Fruit fly (Drosophila melanogaster) whole organism, embryonic: ENCODE data around the gene CG13392.

Experiments used
- C15 ChIP-seq: fragments of 200-800 bp; sonication (Bioruptor generic); IDR thresholded peaks from 3 replicates; pipeline ENCODE4 v1.3.6; 2022; ENCODE audit warnings: missing biosample characterization, missing genetic modification characterization
- CG10543 ChIP-seq: fragments of 200-800 bp; sonication (Bioruptor generic); optimal IDR thresholded peaks from 3 replicates; lab custom pipeline; 2017; ENCODE audit warnings: missing biosample characterization, mild to moderate bottlenecking, missing genetic modification characterization, moderate library complexity
- CG10979 ChIP-seq: fragments of 200-800 bp; sonication (Bioruptor generic); optimal IDR thresholded peaks from 2 replicates; lab custom pipeline; 2018; ENCODE audit warnings: missing biosample characterization, mild to moderate bottlenecking, missing genetic modification characterization, moderate library complexity
- CG11398 ChIP-seq: fragments of 200-800 bp; sonication (Bioruptor generic); optimal IDR thresholded peaks from 2 replicates; lab custom pipeline; 2016; ENCODE audit warnings: missing biosample characterization, missing genetic modification characterization
- CG12391 ChIP-seq: fragments of 200-800 bp; sonication (Bioruptor generic); optimal IDR thresholded peaks from 3 replicates; lab custom pipeline; 2018; ENCODE audit warnings: missing biosample characterization, mild to moderate bottlenecking, missing genetic modification characterization, moderate library complexity
- CG17385 ChIP-seq: fragments of 200-800 bp; sonication (Bioruptor generic); optimal IDR thresholded peaks from 3 replicates; lab custom pipeline; 2018; ENCODE audit warnings: missing biosample characterization, mild to moderate bottlenecking, missing genetic modification characterization
- CG17829 ChIP-seq: fragments of 200-800 bp; optimal IDR thresholded peaks from 2 replicates; lab custom pipeline; 2019; ENCODE audit warnings: missing biosample characterization, mild to moderate bottlenecking, missing genetic modification characterization, moderate library complexity
- CG18764 ChIP-seq: fragments of 200-800 bp; sonication (Bioruptor generic); optimal IDR thresholded peaks from 3 replicates; lab custom pipeline; 2016; ENCODE audit warnings: missing biosample characterization, missing genetic modification characterization
- CG2202 ChIP-seq: fragments of 200-800 bp; sonication (Bioruptor generic); optimal IDR thresholded peaks from 2 replicates; lab custom pipeline; 2018; ENCODE audit warnings: missing biosample characterization, mild to moderate bottlenecking, missing genetic modification characterization
- CG2712 ChIP-seq: fragments of 200-800 bp; optimal IDR thresholded peaks from 3 replicates; lab custom pipeline; 2019; ENCODE audit warnings: missing biosample characterization, mild to moderate bottlenecking, missing genetic modification characterization, moderate library complexity
- CG30403 ChIP-seq: fragments of 200-800 bp; sonication (Bioruptor generic); optimal IDR thresholded peaks from 3 replicates; lab custom pipeline; 2016; ENCODE audit warnings: missing biosample characterization, missing genetic modification characterization
- CG31365 ChIP-seq: fragments of 200-800 bp; sonication (Bioruptor generic); optimal IDR thresholded peaks from 2 replicates; lab custom pipeline; 2018; ENCODE audit warnings: missing biosample characterization, mild to moderate bottlenecking, missing genetic modification characterization
- CG32532 ChIP-seq: fragments of 200-800 bp; sonication (Bioruptor generic); IDR thresholded peaks from 2 replicates; pipeline ENCODE4 v1.3.6; 2022; ENCODE audit warnings: missing biosample characterization, missing genetic modification characterization
- CG3726 ChIP-seq: fragments of 200-800 bp; sonication (Bioruptor generic); IDR thresholded peaks from 3 replicates; pipeline ENCODE4, ENCODE4 v1.3.6; 2022; ENCODE audit warnings: missing biosample characterization, missing genetic modification characterization
- CG3838 ChIP-seq: fragments of 200-800 bp; sonication (Bioruptor generic); optimal IDR thresholded peaks from 3 replicates; lab custom pipeline; 2016; ENCODE audit warnings: missing biosample characterization, missing genetic modification characterization
- CG3995 ChIP-seq: fragments of 200-800 bp; sonication (Bioruptor generic); optimal IDR thresholded peaks from 3 replicates; lab custom pipeline; 2016; ENCODE audit warnings: missing biosample characterization, missing genetic modification characterization
- CG4282 ChIP-seq: fragments of 200-800 bp; sonication (Bioruptor generic); optimal IDR thresholded peaks from 2 replicates; lab custom pipeline; 2016; ENCODE audit warnings: missing biosample characterization, missing genetic modification characterization
- CG8089 ChIP-seq: fragments of 200-800 bp; sonication (Bioruptor generic); optimal IDR thresholded peaks from 3 replicates; lab custom pipeline; 2016; ENCODE audit warnings: missing biosample characterization, missing genetic modification characterization
- Chrac-16 ChIP-seq: fragments of 200-800 bp; sonication (Bioruptor generic); optimal IDR thresholded peaks from 3 replicates; lab custom pipeline; 2016; ENCODE audit warnings: missing biosample characterization, missing genetic modification characterization
- Doc3 ChIP-seq: fragments of 200-800 bp; sonication (Bioruptor generic); IDR thresholded peaks from 3 replicates; pipeline ENCODE4 v1.3.6; 2022; ENCODE audit warnings: missing biosample characterization, missing genetic modification characterization; ENCODE audit not compliant: partially characterized antibody
- Dp ChIP-seq: fragments of 200-800 bp; sonication (Bioruptor generic); optimal IDR thresholded peaks from 2 replicates; lab custom pipeline; 2018; ENCODE audit warnings: missing biosample characterization, mild to moderate bottlenecking, missing genetic modification characterization, moderate library complexity
- E2f2 ChIP-seq: fragments of 200-800 bp; sonication (Bioruptor generic); IDR thresholded peaks from 2 replicates; pipeline ENCODE4 v1.3.6; 2022; ENCODE audit warnings: missing biosample characterization, missing genetic modification characterization
- Fer2 ChIP-seq: fragments of 200-800 bp; sonication (Bioruptor generic); optimal IDR thresholded peaks from 2 replicates; lab custom pipeline; 2018; ENCODE audit warnings: missing biosample characterization, mild to moderate bottlenecking, missing genetic modification characterization, moderate library complexity
- Hey ChIP-seq: fragments of 200-800 bp; sonication (Bioruptor generic); optimal IDR thresholded peaks from 3 replicates; lab custom pipeline; 2018; ENCODE audit warnings: missing biosample characterization, mild to moderate bottlenecking, missing genetic modification characterization
- HmgZ ChIP-seq: fragments of 200-800 bp; sonication (Bioruptor generic); optimal IDR thresholded peaks from 2 replicates; lab custom pipeline; 2018; ENCODE audit warnings: missing biosample characterization, mild to moderate bottlenecking, missing genetic modification characterization
- Hr51 ChIP-seq, 2 experiments: fragments of 200-800 bp; sonication (Bioruptor generic); optimal IDR thresholded peaks; 2 replicates in 1 of 2; 3 replicates in 1 of 2; lab custom pipeline; 2016 to 2018; ENCODE audit warnings: missing biosample characterization in 2 of 2, missing genetic modification characterization in 2 of 2, mild to moderate bottlenecking in 1 of 2, moderate library complexity in 1 of 2
- Jarid2 ChIP-seq: fragments of 200-800 bp; sonication (Bioruptor generic); optimal IDR thresholded peaks from 3 replicates; lab custom pipeline; 2017; ENCODE audit warnings: mild to moderate bottlenecking, missing biosample characterization, missing genetic modification reagents, missing genetic modification characterization
- MBD-R2 ChIP-seq: fragments of 200-800 bp; sonication (Bioruptor generic); IDR thresholded peaks from 2 replicates; pipeline ENCODE4 v1.3.6; 2022; ENCODE audit warnings: missing biosample characterization, missing genetic modification characterization
- Ravus ChIP-seq: fragments of 200-800 bp; sonication (Bioruptor generic); IDR thresholded peaks from 2 replicates; pipeline ENCODE4 v1.3.6; 2022; ENCODE audit warnings: missing biosample characterization, missing genetic modification characterization
- Sin3A ChIP-seq: fragments of >200 bp; optimal IDR thresholded peaks from 2 replicates; lab custom pipeline; 2018
- Sry-δ ChIP-seq: fragments of 200-800 bp; sonication (Bioruptor generic); optimal IDR thresholded peaks from 2 replicates; lab custom pipeline; 2016; ENCODE audit warnings: missing biosample characterization, missing genetic modification characterization
- Ssrp ChIP-seq: fragments of 200-800 bp; sonication (Bioruptor generic); optimal IDR thresholded peaks from 2 replicates; lab custom pipeline; 2018; ENCODE audit warnings: missing biosample characterization, mild to moderate bottlenecking, missing genetic modification characterization, moderate library complexity
- TFAM ChIP-seq: fragments of 200-800 bp; sonication (Bioruptor generic); optimal IDR thresholded peaks from 2 replicates; lab custom pipeline; 2017; ENCODE audit warnings: missing biosample characterization, missing genetic modification characterization, inconsistent platforms
- bbx ChIP-seq: fragments of 200-800 bp; sonication (Bioruptor generic); IDR thresholded peaks from 2 replicates; pipeline ENCODE4 v1.3.6; 2022; ENCODE audit warnings: missing biosample characterization, missing genetic modification characterization; ENCODE audit not compliant: partially characterized antibody
- chn ChIP-seq: fragments of 200-800 bp; sonication (Bioruptor generic); optimal IDR thresholded peaks from 2 replicates; lab custom pipeline; 2016; ENCODE audit warnings: missing biosample characterization, missing genetic modification characterization
- corto ChIP-seq: fragments of 200-800 bp; sonication (Bioruptor generic); optimal IDR thresholded peaks from 2 replicates; lab custom pipeline; 2016; ENCODE audit warnings: missing biosample characterization, mild to moderate bottlenecking, missing genetic modification characterization, moderate library complexity
- crp ChIP-seq, 2 experiments: fragments of 200-800 bp; sonication (Bioruptor generic); optimal IDR thresholded peaks; 2 replicates in 1 of 2; 3 replicates in 1 of 2; lab custom pipeline; 2017; ENCODE audit warnings: missing biosample characterization in 2 of 2, missing genetic modification characterization in 2 of 2, mild to moderate bottlenecking in 1 of 2, moderate library complexity in 1 of 2
- gce ChIP-seq: fragments of 200-800 bp; sonication (Bioruptor generic); IDR thresholded peaks from 3 replicates; pipeline ENCODE4 v1.3.6; 2022; ENCODE audit warnings: missing biosample characterization, missing genetic modification characterization
- kay ChIP-seq: fragments of 200-800 bp; sonication (Bioruptor generic); optimal IDR thresholded peaks from 2 replicates; lab custom pipeline; 2016; ENCODE audit warnings: missing biosample characterization, missing genetic modification characterization
- lilli ChIP-seq: fragments of 200-800 bp; sonication (Bioruptor generic); optimal IDR thresholded peaks from 3 replicates; lab custom pipeline; 2016; ENCODE audit warnings: missing biosample characterization, missing genetic modification characterization
- oc ChIP-seq: fragments of 200-800 bp; sonication (Bioruptor generic); optimal IDR thresholded peaks from 2 replicates; lab custom pipeline; 2018; ENCODE audit warnings: missing biosample characterization, mild to moderate bottlenecking, missing genetic modification characterization, moderate library complexity
- pita ChIP-seq: fragments of 200-800 bp; sonication (Bioruptor generic); optimal IDR thresholded peaks from 2 replicates; lab custom pipeline; 2017; ENCODE audit warnings: missing biosample characterization, mild to moderate bottlenecking, missing genetic modification characterization
- pnt ChIP-seq: fragments of 200-800 bp; sonication (Bioruptor generic); optimal IDR thresholded peaks from 3 replicates; lab custom pipeline; 2016; ENCODE audit warnings: missing biosample characterization, missing genetic modification characterization
- sens-2 ChIP-seq: fragments of 200-800 bp; sonication (Bioruptor generic); IDR thresholded peaks from 2 replicates; pipeline ENCODE4 v1.3.6; 2022; ENCODE audit warnings: missing biosample characterization, missing genetic modification characterization
- sisA ChIP-seq: fragments of 200-800 bp; sonication (Bioruptor generic); IDR thresholded peaks from 2 replicates; pipeline ENCODE4 v1.3.6; 2022; ENCODE audit warnings: missing biosample characterization, missing genetic modification characterization
- sob ChIP-seq: fragments of 200-800 bp; sonication (Bioruptor generic); IDR thresholded peaks from 2 replicates; pipeline ENCODE4 v1.3.6; 2022; ENCODE audit warnings: missing biosample characterization, missing genetic modification characterization
- ssp ChIP-seq: fragments of 200-800 bp; sonication (Bioruptor generic); IDR thresholded peaks from 2 replicates; pipeline ENCODE4 v1.3.6; 2022; ENCODE audit warnings: missing biosample characterization, missing genetic modification characterization
- tap ChIP-seq: fragments of 200-800 bp; optimal IDR thresholded peaks from 3 replicates; lab custom pipeline; 2019; ENCODE audit warnings: missing biosample characterization, mild to moderate bottlenecking, missing genetic modification characterization, moderate library complexity
- tin ChIP-seq: fragments of 200-800 bp; sonication (Bioruptor generic); optimal IDR thresholded peaks from 3 replicates; lab custom pipeline; 2016; ENCODE audit warnings: missing biosample characterization, missing genetic modification characterization
- tna ChIP-seq: fragments of 200-800 bp; sonication (Bioruptor generic); IDR thresholded peaks from 2 replicates; pipeline ENCODE4 v1.3.6; 2022; ENCODE audit warnings: missing biosample characterization, missing genetic modification characterization; ENCODE audit not compliant: partially characterized antibody
- vvl ChIP-seq: fragments of 200-800 bp; sonication (Bioruptor generic); IDR thresholded peaks from 2 replicates; pipeline ENCODE4 v1.3.6; 2022; ENCODE audit warnings: missing biosample characterization, missing genetic modification characterization
- wdn ChIP-seq: fragments of 200-800 bp; sonication (Bioruptor generic); IDR thresholded peaks from 2 replicates; pipeline ENCODE4 v1.3.6; 2022; ENCODE audit warnings: missing biosample characterization, missing genetic modification characterization

Gene CG13392

DNA sequence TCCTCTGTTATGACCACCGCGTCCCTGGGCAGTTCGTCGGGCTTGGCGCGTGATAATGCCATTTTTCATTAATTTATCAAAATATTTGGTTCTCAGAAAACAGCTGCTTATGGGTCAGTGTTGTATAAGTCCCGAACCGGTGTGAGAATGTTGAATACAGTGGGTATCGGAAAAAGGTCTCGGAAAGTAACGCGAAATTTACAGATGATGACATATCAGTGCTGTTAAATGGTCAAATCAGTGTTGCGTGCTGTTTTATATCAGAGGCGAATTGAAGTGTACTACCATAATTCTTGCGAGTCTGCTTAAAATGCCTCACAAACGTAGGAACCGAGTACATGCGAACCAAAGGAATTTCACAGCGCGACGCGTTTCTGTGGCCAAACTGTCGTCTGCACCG lies at the start of gene CG13392, which contains the start of gene Rcd4 (continued):
- TF ChIP-seq ssp (GFP tag; lab: Robert Waterston, UW) (peak; percentile 32; the same call in 1 of the 2 replicates), Ravus (no peak), CG4282 (peak; percentile 79), wdn (GFP tag; lab: Robert Waterston, UW) (peak; percentile 51; the same call in 1 of the 2 replicates), bbx (GFP tag; lab: Robert Waterston, UW) (peak; percentile 79), Hey (no peak), E2f2 (peak; percentile 56), tna (GFP tag; lab: Robert Waterston, UW) (no peak), CG8089 (GFP tag; lab: Kevin White, UChicago) (peak; percentile 11), CG17829 (tag; lab: Kevin White, UChicago) (peak; percentile 70), corto (peak; percentile 38), CG12391 (tag; lab: Kevin White, UChicago) (peak; percentile 47), oc (tag; lab: Kevin White, UChicago) (no peak), CG11398 (GFP tag; lab: Kevin White, UChicago) (peak; percentile 65), CG2712 (tag; lab: Kevin White, UChicago) (peak; percentile 46), Fer2 (tag; lab: Kevin White, UChicago) (peak; percentile 22), HmgZ (tag; lab: Kevin White, UChicago) (peak; percentile 84), CG32532 (peak; percentile 79), C15 (GFP tag; lab: Robert Waterston, UW) (no peak), sens-2 (GFP tag; lab: Robert Waterston, UW) (no peak), CG17385 (GFP tag; lab: Kevin White, UChicago) (peak; percentile 65), sisA (GFP tag; lab: Robert Waterston, UW) (0 out of 2 replicates have a peak, but pooled peaks have one; percentile 33), Sry-δ (GFP tag; lab: Kevin White, UChicago) (peak; percentile 73), CG18764 (GFP tag; lab: Kevin White, UChicago) (peak; percentile 70), Sin3A (lab: Kevin White, UChicago) (peak; percentile 32), Hr51 (GFP tag; optimal IDR thresholded peaks at IDR 0.05; lab: Kevin White, UChicago) (peak; percentile 20 to 76), tap (tag; lab: Kevin White, UChicago) (no peak), CG3995 (peak; percentile 66), Dp (GFP tag; lab: Kevin White, UChicago) (peak; percentile 33)

- TF ChIP-seq gce (GFP tag; lab: Robert Waterston, UW) (no peak), Ssrp (tag; lab: Kevin White, UChicago) (no peak), Doc3 (no peak), MBD-R2 (GFP tag; lab: Robert Waterston, UW) (no peak), kay (GFP tag; lab: Kevin White, UChicago) (no peak), CG30403 (no peak), CG10979 (tag; lab: Kevin White, UChicago) (no peak), tin (GFP tag; lab: Kevin White, UChicago) (no peak), CG2202 (tag; lab: Kevin White, UChicago) (no peak), CG3726 (GFP tag; lab: Robert Waterston, UW) (0 out of 3 replicates have a peak, but pooled peaks have one; percentile 25), sob (GFP tag; lab: Robert Waterston, UW) (0 out of 2 replicates have a peak, but pooled peaks have one; percentile 12), TFAM (GFP tag; lab: Kevin White, UChicago) (no peak), Jarid2 (GFP tag; lab: Kevin White, UChicago) (no peak), tna (GFP tag; lab: Robert Waterston, UW) (no peak), crp (GFP tag; optimal IDR thresholded peaks at IDR 0.05; lab: Kevin White, UChicago) (no peak), chn (GFP tag; lab: Kevin White, UChicago) (no peak), vvl (GFP tag; lab: Robert Waterston, UW) (no peak), CG3838 (no peak), pnt (GFP tag; lab: Kevin White, UChicago) (no peak), pita (GFP tag; lab: Kevin White, UChicago) (no peak), Chrac-16 (no peak), CG31365 (tag; lab: Kevin White, UChicago) (no peak), CG10543 (GFP tag; lab: Kevin White, UChicago) (no peak), lilli (GFP tag; lab: Kevin White, UChicago) (no peak)
Observed at dm6 chr2L:8432130-8432529, 49.5 kb upstream of the CG13392 start.
